Worm (Caenorhabditis elegans) whole organism, early embryonic: ENCODE measurements around the gene srx-120.

Source experiments
- B0310.2 ChIP-seq: sonication (generic microtip); optimal IDR thresholded peaks from 2 replicates; lab custom pipeline; 2016; ENCODE audit warnings: mild to moderate bottlenecking, missing genetic modification characterization, missing compliant biosample characterization
- ceh-36 ChIP-seq: sonication (generic microtip); optimal IDR thresholded peaks from 2 replicates; lab custom pipeline; 2016; ENCODE audit warnings: missing genetic modification characterization, inconsistent platforms, missing compliant biosample characterization
- ets-7 ChIP-seq: sonication (generic microtip); optimal IDR thresholded peaks from 2 replicates; lab custom pipeline; 2016; ENCODE audit warnings: missing genotype, missing genetic modification characterization, missing compliant biosample characterization
- hmg-4 ChIP-seq: fragments of 200-800 bp; sonication (Bioruptor generic); optimal IDR thresholded peaks from 2 replicates; lab custom pipeline; 2018; ENCODE audit warnings: mild to moderate bottlenecking, missing genetic modification characterization, missing compliant biosample characterization
- pes-1 ChIP-seq: fragments of 200-800 bp; sonication (Bioruptor generic); IDR thresholded peaks from 2 replicates; pipeline ENCODE4 v1.3.6; 2022; ENCODE audit warnings: missing genetic modification reagents, missing genetic modification characterization, missing compliant biosample characterization

DNA sequence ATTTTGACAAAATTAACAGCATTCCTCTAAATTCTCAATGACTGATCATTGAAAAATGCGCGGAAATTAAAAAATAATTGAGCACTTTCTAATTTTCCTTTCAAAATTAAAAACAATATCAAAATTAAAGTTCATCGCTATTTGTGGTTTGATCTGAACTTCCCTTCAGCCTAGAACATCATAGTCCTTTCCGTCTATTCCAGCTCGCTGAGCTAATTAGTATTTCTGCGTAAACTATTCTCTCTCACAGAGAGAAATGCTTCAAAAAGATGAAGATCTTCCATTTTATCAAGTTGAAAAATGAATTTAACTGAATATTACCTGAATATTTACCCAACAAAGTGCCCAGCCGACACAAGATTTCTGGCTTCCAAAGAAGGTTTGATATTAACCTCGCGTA, 24.0 kb upstream of the srx-120 start, which contains the start of gene srh-68:
- TF ChIP-seq ceh-36 (no peak), pes-1 (GFP tag; lab: Robert Waterston, UW) (no peak), ets-7 (no peak), hmg-4 (GFP tag; lab: Kevin White, UChicago) (no peak), B0310.2 (tag; lab: Kevin White, UChicago) (no peak)
